Worm (Caenorhabditis elegans): ENCODE results near the gene nstp-3.

DNA sequence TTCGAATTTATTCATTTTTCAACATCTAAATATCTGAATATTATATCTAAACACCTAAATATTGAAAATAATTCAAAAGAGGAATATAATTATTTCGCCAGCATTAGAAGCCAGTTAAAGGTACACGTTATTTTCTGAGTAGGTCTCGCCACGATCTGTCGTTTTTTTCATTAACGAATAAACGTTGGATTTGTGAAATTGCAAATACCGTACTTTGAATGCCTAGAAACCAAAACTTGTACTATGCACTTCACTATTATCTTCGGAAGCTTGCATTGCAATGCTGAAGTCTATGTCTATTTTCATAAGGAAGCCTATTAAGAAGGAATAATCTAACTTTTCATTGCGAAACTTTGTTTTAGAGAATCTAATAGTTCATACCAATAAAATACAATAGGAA lies 25.5 kb downstream of the nstp-3 start:
- no peak for TF ChIP-seq nhr-77 (tag; optimal IDR thresholded peaks at IDR 0.05)
- TF ChIP-seq nhr-6 (tag; optimal IDR thresholded peaks at IDR 0.05): no peak
- no peak for TF ChIP-seq nhr-11 (tag; optimal IDR thresholded peaks at IDR 0.05)
- no peak for TF ChIP-seq snpc-4 (tag; optimal IDR thresholded peaks at IDR 0.05)
- TF ChIP-seq unc-62 (GFP tag; optimal IDR thresholded peaks at IDR 0.05): no peak
- TF ChIP-seq aly-2 (tag; optimal IDR thresholded peaks at IDR 0.05): no peak
- TF ChIP-seq ceh-82 (tag; optimal IDR thresholded peaks at IDR 0.05): no peak
- TF ChIP-seq nhr-237 (tag; optimal IDR thresholded peaks at IDR 0.05): no peak
- no peak for TF ChIP-seq sma-3 (GFP tag; optimal IDR thresholded peaks at IDR 0.05)
- no peak for TF ChIP-seq blmp-1 (tag; optimal IDR thresholded peaks at IDR 0.05; ENCODE audit: insufficient read depth)
- no peak for TF ChIP-seq skn-1 (tag; optimal IDR thresholded peaks at IDR 0.05)
- no peak for TF ChIP-seq lsy-2 (tag; optimal IDR thresholded peaks at IDR 0.05)
- TF ChIP-seq lin-39 (tag; optimal IDR thresholded peaks at IDR 0.05): no peak

Measured in whole organism, L2 larva.